Worm (Caenorhabditis elegans) whole organism, early embryonic: ENCODE data around the gene sdz-10.

Experiments
- B0310.2 ChIP-seq: sonication (generic microtip); optimal IDR thresholded peaks from 2 replicates; lab custom pipeline; 2016; ENCODE audit warnings: mild to moderate bottlenecking, missing genetic modification characterization, missing compliant biosample characterization
- F13C5.2 ChIP-seq: sonication (generic microtip); optimal IDR thresholded peaks from 2 replicates; lab custom pipeline; 2017; ENCODE audit warnings: mild to moderate bottlenecking, missing genetic modification characterization, inconsistent platforms, missing compliant biosample characterization
- aly-1 ChIP-seq: sonication (generic microtip); optimal IDR thresholded peaks from 2 replicates; lab custom pipeline; 2016; ENCODE audit warnings: missing genetic modification characterization, missing compliant biosample characterization
- ama-1 ChIP-seq: fragments of 150-350 bp; optimal IDR thresholded peaks from 2 replicates; lab custom pipeline; 2014
- ceh-13 ChIP-seq: fragments of 200-800 bp; sonication (Bioruptor generic); optimal IDR thresholded peaks from 2 replicates; lab custom pipeline; 2018; ENCODE audit warnings: mild to moderate bottlenecking, missing genetic modification characterization, missing compliant biosample characterization
- ceh-36 ChIP-seq: sonication (generic microtip); optimal IDR thresholded peaks from 2 replicates; lab custom pipeline; 2016; ENCODE audit warnings: missing genetic modification characterization, inconsistent platforms, missing compliant biosample characterization
- ets-7 ChIP-seq: sonication (generic microtip); optimal IDR thresholded peaks from 2 replicates; lab custom pipeline; 2016; ENCODE audit warnings: missing genotype, missing genetic modification characterization, missing compliant biosample characterization
- flt-1 ChIP-seq: fragments of 200-800 bp; sonication (Bioruptor generic); IDR thresholded peaks from 2 replicates; pipeline ENCODE4 v1.3.6; 2022; ENCODE audit warnings: missing genetic modification characterization, missing compliant biosample characterization
- hmbx-1 ChIP-seq: sonication (generic microtip); optimal IDR thresholded peaks from 2 replicates; lab custom pipeline; 2016; ENCODE audit warnings: mild to moderate bottlenecking, missing genetic modification characterization, missing compliant biosample characterization
- hmg-4 ChIP-seq: fragments of 200-800 bp; sonication (Bioruptor generic); optimal IDR thresholded peaks from 2 replicates; lab custom pipeline; 2018; ENCODE audit warnings: mild to moderate bottlenecking, missing genetic modification characterization, missing compliant biosample characterization
- hnd-1 ChIP-seq: sonication (generic microtip); optimal IDR thresholded peaks from 2 replicates; lab custom pipeline; 2016; ENCODE audit warnings: missing genetic modification characterization, missing compliant biosample characterization
- pes-1 ChIP-seq: fragments of 200-800 bp; sonication (Bioruptor generic); IDR thresholded peaks from 2 replicates; pipeline ENCODE4 v1.3.6; 2022; ENCODE audit warnings: missing genetic modification reagents, missing genetic modification characterization, missing compliant biosample characterization
- scrt-1 ChIP-seq: fragments of 200-800 bp; sonication (Bioruptor generic); IDR thresholded peaks from 2 replicates; pipeline ENCODE4 v1.3.6; 2022; ENCODE audit warnings: missing genetic modification characterization, missing compliant biosample characterization
- sea-1 ChIP-seq: fragments of 200-800 bp; sonication (Bioruptor generic); conservative IDR thresholded peaks from 2 replicates; pipeline ENCODE4 v1.3.6; 2022; ENCODE audit warnings: missing genetic modification characterization, missing compliant biosample characterization
- tbx-11 ChIP-seq: fragments of 200-800 bp; sonication (Bioruptor generic); IDR thresholded peaks from 2 replicates; pipeline ENCODE4 v1.3.6; 2022; ENCODE audit warnings: missing genetic modification characterization, missing compliant biosample characterization
- tbx-37 ChIP-seq: fragments of 200-800 bp; sonication (Bioruptor generic); conservative IDR thresholded peaks from 2 replicates; pipeline ENCODE4 v1.3.6; 2022; ENCODE audit warnings: missing genetic modification reagents, missing genetic modification characterization, missing compliant biosample characterization
- tra-4 ChIP-seq: sonication (generic microtip); optimal IDR thresholded peaks from 2 replicates; lab custom pipeline; 2017; ENCODE audit warnings: missing genetic modification characterization, missing compliant biosample characterization

sdz-10 gene

DNA sequence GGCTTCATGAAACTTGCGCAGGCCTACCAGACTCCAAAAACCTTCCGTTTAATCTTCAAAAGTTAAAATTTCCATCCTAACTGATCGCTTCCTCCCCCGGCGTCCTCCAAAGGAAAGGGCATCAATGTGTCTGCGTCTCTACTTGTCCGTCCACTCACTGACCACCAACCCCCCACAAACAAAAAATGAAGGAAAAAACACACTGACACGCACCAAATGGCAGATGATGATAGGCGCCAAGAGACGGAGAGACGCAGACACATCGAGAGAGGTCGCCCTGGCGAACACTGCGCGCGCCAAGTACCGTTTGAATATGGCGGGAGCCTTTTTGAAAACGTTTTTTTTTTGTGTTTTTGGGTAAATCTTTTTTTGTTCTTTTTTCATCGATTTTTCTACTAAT lies 37.3 kb downstream of the sdz-10 start:
- TF ChIP-seq hmg-4 (GFP tag; lab: Kevin White, UChicago) (no peak), scrt-1 (GFP tag; lab: Robert Waterston, UW) (0 out of 2 replicates have a peak, but pooled peaks have one; percentile 27)

DNA sequence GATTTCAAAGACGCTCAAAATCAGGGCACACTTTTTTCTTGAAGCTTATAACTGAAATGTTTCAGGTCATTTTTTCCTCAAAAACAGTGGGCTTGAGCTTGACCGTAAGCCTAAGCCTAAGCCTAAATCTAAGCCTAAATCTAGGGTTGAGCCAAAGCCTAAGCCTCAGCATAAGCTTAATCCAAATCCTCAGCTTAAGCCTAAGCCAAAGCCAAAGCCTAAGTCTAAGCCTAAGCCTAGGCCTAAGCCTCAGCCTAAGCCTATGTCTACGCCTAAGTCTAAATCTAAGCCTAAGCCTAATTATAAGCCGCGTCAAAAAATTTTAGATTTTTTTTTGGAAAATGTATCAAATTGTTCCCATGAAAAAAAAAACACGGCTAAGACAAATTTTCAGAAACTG lies 37.8 kb downstream of the sdz-10 start:
- TF ChIP-seq scrt-1 (GFP tag; lab: Robert Waterston, UW) (no peak), ceh-36 (tag; lab: Kevin White, UChicago) (peak; percentile 66)

DNA sequence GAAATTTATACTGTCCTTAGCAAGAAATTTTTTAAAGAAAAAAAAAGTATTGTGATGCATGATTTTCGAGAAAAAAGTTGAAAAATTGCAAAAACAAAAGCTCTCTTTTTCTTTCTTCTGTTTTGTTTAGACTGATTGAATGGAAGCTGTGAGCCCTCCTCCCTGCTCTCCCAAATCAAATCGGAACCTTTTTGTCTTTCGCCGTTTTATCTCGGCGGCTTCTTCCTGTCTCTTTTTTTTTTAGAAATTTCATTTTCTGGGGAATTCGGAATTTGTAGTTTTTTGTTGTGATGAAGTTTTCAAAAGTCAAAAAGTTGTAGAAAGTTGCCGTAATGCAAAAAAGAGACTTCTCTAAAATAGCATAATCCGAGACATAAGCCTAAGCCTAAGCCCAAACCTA lies 41.4 kb downstream of the sdz-10 start:
- TF ChIP-seq hnd-1 (tag; lab: Kevin White, UChicago) (no peak), tbx-11 (no peak), ama-1 (lab: Kevin White, UChicago) (no peak), ets-7 (tag; lab: Kevin White, UChicago) (no peak), sea-1 (GFP tag; lab: Robert Waterston, UW) (no peak), B0310.2 (tag; lab: Kevin White, UChicago) (no peak), scrt-1 (GFP tag; lab: Robert Waterston, UW) (no peak), aly-1 (tag; lab: Kevin White, UChicago) (no peak), F13C5.2 (no peak)

DNA sequence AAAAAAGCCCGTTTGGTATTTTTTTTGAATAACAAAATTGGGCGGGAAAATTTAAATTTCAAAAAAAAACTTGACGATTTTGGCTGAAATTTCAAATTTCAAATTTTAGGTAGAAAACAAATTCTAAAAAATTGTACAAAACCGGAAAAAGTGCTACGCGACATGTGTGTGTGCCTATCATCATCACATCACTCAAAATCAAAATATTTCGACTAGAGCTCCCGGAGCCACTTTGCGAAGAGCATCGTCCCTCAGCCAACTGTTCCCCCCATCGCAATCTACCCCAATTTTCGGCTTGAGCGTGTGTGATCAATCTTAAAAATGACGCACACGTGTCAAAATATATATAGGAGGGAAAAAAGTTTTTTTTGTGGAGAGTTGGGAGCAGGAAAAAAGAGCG lies 45.3 kb downstream of the sdz-10 start:
- TF ChIP-seq pes-1 (GFP tag; lab: Robert Waterston, UW) (no peak), sea-1 (GFP tag; lab: Robert Waterston, UW) (no peak), flt-1 (GFP tag; lab: Robert Waterston, UW) (no peak), B0310.2 (tag; lab: Kevin White, UChicago) (no peak), hmg-4 (GFP tag; lab: Kevin White, UChicago) (no peak), ama-1 (lab: Kevin White, UChicago) (no peak), F13C5.2 (no peak), scrt-1 (GFP tag; lab: Robert Waterston, UW) (no peak), hnd-1 (tag; lab: Kevin White, UChicago) (no peak), ceh-13 (no peak), tbx-37 (GFP tag; lab: Robert Waterston, UW) (no peak), hmbx-1 (tag; lab: Kevin White, UChicago) (no peak), tra-4 (tag; lab: Kevin White, UChicago) (no peak)

DNA sequence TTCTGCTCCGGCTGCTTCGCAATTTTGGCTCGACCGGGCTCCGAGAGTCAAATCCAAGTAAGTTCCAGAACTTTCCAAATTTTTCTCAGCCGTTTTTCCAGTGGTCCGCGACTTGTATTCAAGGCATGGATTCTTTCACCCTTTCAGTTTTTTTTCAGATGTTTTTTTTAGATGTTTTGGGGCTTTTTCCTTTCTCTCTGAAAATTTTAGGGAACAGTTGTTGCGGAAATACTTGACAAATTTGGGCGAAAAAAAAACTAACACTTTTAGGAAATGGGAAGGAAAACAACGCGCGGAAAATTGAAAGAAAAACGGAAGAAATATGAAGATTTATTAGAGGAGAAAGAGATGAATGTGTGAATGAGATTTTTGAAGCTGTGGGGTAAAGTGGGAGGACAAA lies 46.5 kb downstream of the sdz-10 start, which contains the start of the genes T05A8.11 and nep-2:
TSS of gene T05A8.11 (minus strand) at position 101 of the 400 bp plus-strand sequence.
TSS of gene nep-2 (minus strand) at position 192 of the 400 bp plus-strand sequence.
- TF ChIP-seq aly-1 (tag; lab: Kevin White, UChicago) (no peak), hnd-1 (tag; lab: Kevin White, UChicago) (no peak), pes-1 (GFP tag; lab: Robert Waterston, UW) (no peak), ceh-13 (no peak), hmg-4 (GFP tag; lab: Kevin White, UChicago) (no peak), tbx-11 (no peak), B0310.2 (tag; lab: Kevin White, UChicago) (no peak), tbx-37 (GFP tag; lab: Robert Waterston, UW) (no peak), flt-1 (GFP tag; lab: Robert Waterston, UW) (no peak)

DNA sequence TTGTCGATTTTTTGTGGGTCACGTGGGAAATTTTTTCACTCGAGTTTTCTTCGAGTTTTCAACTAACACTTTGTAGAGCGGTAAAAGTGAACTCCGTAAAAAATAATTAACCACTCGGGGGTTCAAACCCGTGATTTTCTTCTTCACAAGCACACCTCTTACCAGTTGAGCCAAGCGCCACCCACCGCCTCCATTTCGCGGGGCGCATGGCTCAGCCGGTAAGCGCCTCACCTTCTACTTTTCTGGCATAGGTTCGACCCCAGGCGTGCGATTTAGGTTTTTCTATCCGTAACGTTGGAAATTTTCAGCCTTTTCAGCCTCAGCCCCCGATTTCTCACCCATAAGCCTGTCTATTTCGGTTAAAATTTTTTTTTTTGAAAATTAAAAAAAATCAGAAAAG lies 50.1 kb downstream of the sdz-10 start:
- no peak for TF ChIP-seq aly-1 (tag; lab: Kevin White, UChicago)
- no peak for TF ChIP-seq ceh-13
- TF ChIP-seq flt-1 (GFP tag; lab: Robert Waterston, UW), result no peak
- no peak for TF ChIP-seq hnd-1 (tag; lab: Kevin White, UChicago)
- TF ChIP-seq pes-1 (GFP tag; lab: Robert Waterston, UW), result no peak
- TF ChIP-seq tra-4 (tag; lab: Kevin White, UChicago), result no peak
- no peak for TF ChIP-seq hmg-4 (GFP tag; lab: Kevin White, UChicago)
